Fruit fly (Drosophila melanogaster) whole organism, embryonic: ENCODE measurements around the gene spn-F.

Experiments
- Asciz ChIP-seq: fragments of 200-800 bp; sonication (Bioruptor generic); optimal IDR thresholded peaks from 2 replicates; lab custom pipeline; 2017; ENCODE audit warnings: missing biosample characterization, mild to moderate bottlenecking, missing genetic modification characterization, missing genetic modification reagents
- CG11504 ChIP-seq: fragments of 200-800 bp; sonication (Bioruptor generic); optimal IDR thresholded peaks from 3 replicates; lab custom pipeline; 2019; ENCODE audit warnings: missing biosample characterization, mild to moderate bottlenecking, missing genetic modification characterization, moderate library complexity
- CG11695 ChIP-seq: fragments of 200-800 bp; sonication (Bioruptor generic); IDR thresholded peaks from 3 replicates; pipeline ENCODE4 v1.3.6; 2022; ENCODE audit warnings: missing biosample characterization, missing genetic modification characterization
- CG11696 ChIP-seq: fragments of 200-800 bp; sonication (Bioruptor generic); IDR thresholded peaks from 2 replicates; pipeline ENCODE4 v1.3.6; 2022; ENCODE audit warnings: missing biosample characterization, missing genetic modification characterization
- CG12104 ChIP-seq: fragments of 200-800 bp; sonication (Bioruptor generic); optimal IDR thresholded peaks from 3 replicates; lab custom pipeline; 2016; ENCODE audit warnings: missing biosample characterization, missing genetic modification characterization
- CG1233 ChIP-seq: fragments of 200-800 bp; sonication (Bioruptor generic); optimal IDR thresholded peaks from 4 replicates; lab custom pipeline; 2018; ENCODE audit warnings: missing biosample characterization, mild to moderate bottlenecking, missing genetic modification characterization
- CG12744 ChIP-seq: fragments of 200-800 bp; sonication (Bioruptor generic); optimal IDR thresholded peaks from 2 replicates; lab custom pipeline; 2016; ENCODE audit warnings: missing biosample characterization, missing genetic modification characterization
- CG12942 ChIP-seq: fragments of 200-800 bp; sonication (Bioruptor generic); optimal IDR thresholded peaks from 3 replicates; lab custom pipeline; 2016; ENCODE audit warnings: missing biosample characterization, missing genetic modification characterization
- CG14667 ChIP-seq: fragments of 200-800 bp; sonication (Bioruptor generic); IDR thresholded peaks from 2 replicates; pipeline ENCODE4 v1.3.6; 2022; ENCODE audit warnings: missing biosample characterization, missing genetic modification characterization
- CG15479 ChIP-seq: fragments of 200-800 bp; sonication (Bioruptor generic); optimal IDR thresholded peaks from 3 replicates; lab custom pipeline; 2019; ENCODE audit warnings: missing biosample characterization, mild to moderate bottlenecking, missing genetic modification characterization, moderate library complexity
- CG17361 ChIP-seq: fragments of 200-800 bp; sonication (Bioruptor generic); IDR thresholded peaks from 3 replicates; pipeline ENCODE4 v1.3.6; 2022; ENCODE audit warnings: missing biosample characterization, missing genetic modification characterization
- CG17912 ChIP-seq: fragments of 200-800 bp; sonication (Bioruptor generic); optimal IDR thresholded peaks from 2 replicates; lab custom pipeline; 2018; ENCODE audit warnings: missing biosample characterization, mild to moderate bottlenecking, missing genetic modification characterization
- CG30431 ChIP-seq: fragments of 200-800 bp; sonication (Bioruptor generic); optimal IDR thresholded peaks from 2 replicates; lab custom pipeline; 2017; ENCODE audit warnings: missing biosample characterization, missing genetic modification characterization
- CG3065 ChIP-seq: fragments of 200-800 bp; sonication (Bioruptor generic); optimal IDR thresholded peaks from 2 replicates; lab custom pipeline; 2016; ENCODE audit warnings: missing biosample characterization, missing genetic modification characterization
- CG33557 ChIP-seq: fragments of 200-800 bp; sonication (Bioruptor generic); optimal IDR thresholded peaks from 2 replicates; lab custom pipeline; 2019; ENCODE audit warnings: missing biosample characterization, mild to moderate bottlenecking, missing genetic modification characterization, moderate library complexity
- CG3726 ChIP-seq: fragments of 200-800 bp; sonication (Bioruptor generic); IDR thresholded peaks from 3 replicates; pipeline ENCODE4, ENCODE4 v1.3.6; 2022; ENCODE audit warnings: missing biosample characterization, missing genetic modification characterization
- CG3838 ChIP-seq: fragments of 200-800 bp; sonication (Bioruptor generic); optimal IDR thresholded peaks from 3 replicates; lab custom pipeline; 2016; ENCODE audit warnings: missing biosample characterization, missing genetic modification characterization
- CG4282 ChIP-seq: fragments of 200-800 bp; sonication (Bioruptor generic); optimal IDR thresholded peaks from 2 replicates; lab custom pipeline; 2016; ENCODE audit warnings: missing biosample characterization, missing genetic modification characterization
- CG6765 ChIP-seq: fragments of 200-800 bp; sonication (Bioruptor generic); optimal IDR thresholded peaks from 3 replicates; lab custom pipeline; 2017; ENCODE audit warnings: missing biosample characterization, mild to moderate bottlenecking, missing genetic modification characterization
- CG7271 ChIP-seq: fragments of 200-800 bp; sonication (Bioruptor generic); optimal IDR thresholded peaks from 2 replicates; lab custom pipeline; 2018; ENCODE audit warnings: missing biosample characterization, mild to moderate bottlenecking, missing genetic modification characterization, moderate library complexity
- CG8281 ChIP-seq: fragments of 200-800 bp; sonication (Bioruptor generic); optimal IDR thresholded peaks from 2 replicates; lab custom pipeline; 2018; ENCODE audit warnings: missing biosample characterization, mild to moderate bottlenecking, missing genetic modification characterization, moderate library complexity
- Camta ChIP-seq: fragments of 200-800 bp; sonication (Bioruptor generic); optimal IDR thresholded peaks from 2 replicates; lab custom pipeline; 2016; ENCODE audit warnings: missing biosample characterization, missing genetic modification characterization
- Chrac-16 ChIP-seq: fragments of 200-800 bp; sonication (Bioruptor generic); optimal IDR thresholded peaks from 3 replicates; lab custom pipeline; 2016; ENCODE audit warnings: missing biosample characterization, missing genetic modification characterization
- Dp ChIP-seq: fragments of 200-800 bp; sonication (Bioruptor generic); optimal IDR thresholded peaks from 2 replicates; lab custom pipeline; 2018; ENCODE audit warnings: missing biosample characterization, mild to moderate bottlenecking, missing genetic modification characterization, moderate library complexity
- Drgx ChIP-seq: fragments of 200-800 bp; sonication (Bioruptor generic); IDR thresholded peaks from 2 replicates; pipeline ENCODE4 v1.3.6; 2022; ENCODE audit warnings: missing biosample characterization, missing genetic modification characterization
- Eip74EF ChIP-seq, 2 experiments: fragments of 200-800 bp in 1 of 2; fragments of >200 bp in 1 of 2; sonication (Bioruptor generic) in 1 of 2; optimal IDR thresholded peaks; 2 replicates each; lab custom pipeline; 2017 to 2019; ENCODE audit warnings: missing biosample characterization in 2 of 2, missing genetic modification characterization in 2 of 2, mild to moderate bottlenecking in 1 of 2, moderate library complexity in 1 of 2
- HLH4C ChIP-seq: fragments of 200-800 bp; sonication (Bioruptor generic); IDR thresholded peaks from 3 replicates; pipeline ENCODE4 v1.3.6; 2022; ENCODE audit warnings: missing biosample characterization, missing genetic modification characterization; ENCODE audit not compliant: partially characterized antibody
- Hmx ChIP-seq: fragments of 200-800 bp; sonication (Bioruptor generic); optimal IDR thresholded peaks from 2 replicates; lab custom pipeline; 2016; ENCODE audit warnings: missing biosample characterization, missing genetic modification characterization
- Hr3 ChIP-seq: fragments of 200-800 bp; sonication (Bioruptor generic); optimal IDR thresholded peaks from 3 replicates; lab custom pipeline; 2016; ENCODE audit warnings: missing biosample characterization, missing genetic modification characterization
- Hr51 ChIP-seq, 2 experiments: fragments of 200-800 bp; sonication (Bioruptor generic); optimal IDR thresholded peaks; 2 replicates in 1 of 2; 3 replicates in 1 of 2; lab custom pipeline; 2016 to 2018; ENCODE audit warnings: missing biosample characterization in 2 of 2, missing genetic modification characterization in 2 of 2, mild to moderate bottlenecking in 1 of 2, moderate library complexity in 1 of 2
- Kr ChIP-seq: fragments of 200-800 bp; sonication (Bioruptor generic); optimal IDR thresholded peaks from 2 replicates; lab custom pipeline; 2017; ENCODE audit warnings: missing biosample characterization, mild to moderate bottlenecking, missing genetic modification characterization
- Lim3 ChIP-seq: fragments of 200-800 bp; sonication (Bioruptor generic); IDR thresholded peaks from 2 replicates; pipeline ENCODE4 v1.3.6; 2022; ENCODE audit warnings: missing biosample characterization, missing genetic modification characterization
- Lpt ChIP-seq: fragments of >200 bp; optimal IDR thresholded peaks from 2 replicates; lab custom pipeline; 2018; ENCODE audit warnings: missing biosample characterization, missing genetic modification characterization
- Scr ChIP-seq: fragments of 200-800 bp; sonication (Bioruptor generic); IDR thresholded peaks from 2 replicates; pipeline ENCODE4 v1.3.6; 2022; ENCODE audit warnings: missing biosample characterization, missing genetic modification characterization; ENCODE audit not compliant: partially characterized antibody
- Sox102F ChIP-seq: fragments of 200-800 bp; sonication (Bioruptor generic); optimal IDR thresholded peaks from 2 replicates; lab custom pipeline; 2018; ENCODE audit warnings: missing biosample characterization, mild to moderate bottlenecking, missing genetic modification characterization, moderate library complexity
- Sry-δ ChIP-seq: fragments of 200-800 bp; sonication (Bioruptor generic); optimal IDR thresholded peaks from 2 replicates; lab custom pipeline; 2016; ENCODE audit warnings: missing biosample characterization, missing genetic modification characterization
- Ssrp ChIP-seq: fragments of 200-800 bp; sonication (Bioruptor generic); optimal IDR thresholded peaks from 2 replicates; lab custom pipeline; 2018; ENCODE audit warnings: missing biosample characterization, mild to moderate bottlenecking, missing genetic modification characterization, moderate library complexity
- Xrp1 ChIP-seq: fragments of 200-800 bp; sonication (Bioruptor generic); IDR thresholded peaks from 2 replicates; pipeline ENCODE4 v1.3.6; 2022; ENCODE audit warnings: missing biosample characterization, missing genetic modification characterization
- dan ChIP-seq: fragments of 200-800 bp; sonication (Bioruptor generic); IDR thresholded peaks from 2 replicates; pipeline ENCODE4 v1.3.6; 2022; ENCODE audit warnings: missing biosample characterization, missing genetic modification characterization
- dm ChIP-seq: fragments of 200-800 bp; sonication (Bioruptor generic); optimal IDR thresholded peaks from 3 replicates; lab custom pipeline; 2016; ENCODE audit warnings: missing biosample characterization, missing genetic modification characterization
- dmrt99B ChIP-seq: fragments of 200-800 bp; sonication (Bioruptor generic); optimal IDR thresholded peaks from 2 replicates; lab custom pipeline; 2018; ENCODE audit warnings: missing biosample characterization, mild to moderate bottlenecking, missing genetic modification characterization, moderate library complexity
- dysf ChIP-seq: fragments of 200-800 bp; sonication (Bioruptor generic); IDR thresholded peaks from 3 replicates; pipeline ENCODE4 v1.3.6; 2022; ENCODE audit warnings: missing biosample characterization, missing genetic modification characterization
- eve ChIP-seq, 2 experiments: fragments of >200 bp; optimal IDR thresholded peaks; 2 replicates each; lab custom pipeline; 2017; ENCODE audit warnings: missing biosample characterization in 2 of 2, missing genetic modification characterization in 2 of 2
- fru ChIP-seq: fragments of >200 bp; optimal IDR thresholded peaks from 2 replicates; lab custom pipeline; 2017
- hb ChIP-seq: fragments of 200-800 bp; sonication (Bioruptor generic); IDR thresholded peaks from 3 replicates; pipeline ENCODE4 v1.3.6; 2022; ENCODE audit warnings: missing biosample characterization, missing genetic modification characterization; ENCODE audit not compliant: partially characterized antibody
- kay ChIP-seq: fragments of 200-800 bp; sonication (Bioruptor generic); optimal IDR thresholded peaks from 2 replicates; lab custom pipeline; 2016; ENCODE audit warnings: missing biosample characterization, missing genetic modification characterization
- lab ChIP-seq: fragments of 200-800 bp; sonication (Bioruptor generic); optimal IDR thresholded peaks from 3 replicates; lab custom pipeline; 2017; ENCODE audit warnings: missing biosample characterization, missing genetic modification characterization, mild to moderate bottlenecking, moderate library complexity, missing genetic modification reagents
- oc ChIP-seq: fragments of 200-800 bp; sonication (Bioruptor generic); optimal IDR thresholded peaks from 2 replicates; lab custom pipeline; 2018; ENCODE audit warnings: missing biosample characterization, mild to moderate bottlenecking, missing genetic modification characterization, moderate library complexity
- otp ChIP-seq: fragments of 200-800 bp; sonication (Bioruptor generic); IDR thresholded peaks from 3 replicates; pipeline ENCODE4, ENCODE4 v1.3.6; 2022; ENCODE audit warnings: missing biosample characterization, missing genetic modification characterization
- stwl ChIP-seq: fragments of 200-800 bp; sonication (Bioruptor generic); optimal IDR thresholded peaks from 3 replicates; lab custom pipeline; 2018; ENCODE audit warnings: missing biosample characterization, mild to moderate bottlenecking, missing genetic modification characterization, moderate library complexity
- vfl ChIP-seq: fragments of 200-800 bp; sonication (Bioruptor generic); optimal IDR thresholded peaks from 2 replicates; lab custom pipeline; 2016; ENCODE audit warnings: missing biosample characterization, missing genetic modification characterization
- zen ChIP-seq: fragments of 200-800 bp; sonication (Bioruptor generic); optimal IDR thresholded peaks from 3 replicates; lab custom pipeline; 2018; ENCODE audit warnings: missing biosample characterization, mild to moderate bottlenecking, missing genetic modification characterization, moderate library complexity

Gene spn-F

dm6 chr3R:31241109-31241508, 13.8 kb upstream of the spn-F start (continued):
- no peak for TF ChIP-seq Ssrp (tag; lab: Kevin White, UChicago)
- TF ChIP-seq Scr: no peak
- TF ChIP-seq CG14667: no peak
- no peak for TF ChIP-seq CG1233 (GFP tag; lab: Kevin White, UChicago)
- no peak for TF ChIP-seq CG33557 (GFP tag; lab: Kevin White, UChicago)
- TF ChIP-seq CG3838 (GFP tag; lab: Kevin White, UChicago): no peak
- peak; percentile 61 for TF ChIP-seq oc (tag; lab: Kevin White, UChicago)
- no peak for TF ChIP-seq CG15479 (GFP tag; lab: Kevin White, UChicago)
- TF ChIP-seq Lim3: no peak
- TF ChIP-seq otp (GFP tag; lab: Robert Waterston, UW): 0 out of 3 replicates have a peak, but pooled peaks have one; percentile 25
- no peak for TF ChIP-seq HLH4C (GFP tag; lab: Robert Waterston, UW)
- TF ChIP-seq dysf (GFP tag; lab: Robert Waterston, UW): no peak
- TF ChIP-seq CG4282: no peak
- no peak for TF ChIP-seq Hmx (GFP tag; lab: Kevin White, UChicago)
- TF ChIP-seq CG12744 (GFP tag; lab: Kevin White, UChicago): no peak
- TF ChIP-seq CG11504 (tag; lab: Kevin White, UChicago): no peak
- no peak for TF ChIP-seq fru
- no peak for TF ChIP-seq CG12104 (GFP tag; lab: Kevin White, UChicago)
- TF ChIP-seq CG17912 (GFP tag; lab: Kevin White, UChicago): no peak
- TF ChIP-seq CG17361 (GFP tag; lab: Robert Waterston, UW): no peak
- no peak for TF ChIP-seq CG11695 (GFP tag; lab: Robert Waterston, UW)
- no peak for TF ChIP-seq zen (tag; lab: Kevin White, UChicago)
- TF ChIP-seq Dp: no peak
- TF ChIP-seq Kr (GFP tag; lab: Kevin White, UChicago): no peak
- no peak for TF ChIP-seq hb
- TF ChIP-seq Eip74EF (GFP tag; optimal IDR thresholded peaks at IDR 0.05; lab: Kevin White, UChicago): no peak
- peak; percentile 26 for TF ChIP-seq Asciz (GFP tag; lab: Kevin White, UChicago)
- TF ChIP-seq stwl: no peak
- no peak for TF ChIP-seq CG12942 (GFP tag; lab: Kevin White, UChicago)
- no peak for TF ChIP-seq lab (GFP tag; lab: Kevin White, UChicago)
- TF ChIP-seq CG8281: peak; percentile 59
- TF ChIP-seq Sox102F (GFP tag; lab: Kevin White, UChicago): peak; percentile 16
- TF ChIP-seq Sry-δ (GFP tag; lab: Kevin White, UChicago): no peak
- TF ChIP-seq Chrac-16 (GFP tag; lab: Kevin White, UChicago): no peak
- TF ChIP-seq CG7271 (tag; lab: Kevin White, UChicago): no peak
- no peak for TF ChIP-seq CG11696
- no peak for TF ChIP-seq CG3065
- no peak for TF ChIP-seq Lpt (GFP tag; lab: Kevin White, UChicago)
- no peak for TF ChIP-seq Camta (GFP tag; lab: Kevin White, UChicago)

DNA sequence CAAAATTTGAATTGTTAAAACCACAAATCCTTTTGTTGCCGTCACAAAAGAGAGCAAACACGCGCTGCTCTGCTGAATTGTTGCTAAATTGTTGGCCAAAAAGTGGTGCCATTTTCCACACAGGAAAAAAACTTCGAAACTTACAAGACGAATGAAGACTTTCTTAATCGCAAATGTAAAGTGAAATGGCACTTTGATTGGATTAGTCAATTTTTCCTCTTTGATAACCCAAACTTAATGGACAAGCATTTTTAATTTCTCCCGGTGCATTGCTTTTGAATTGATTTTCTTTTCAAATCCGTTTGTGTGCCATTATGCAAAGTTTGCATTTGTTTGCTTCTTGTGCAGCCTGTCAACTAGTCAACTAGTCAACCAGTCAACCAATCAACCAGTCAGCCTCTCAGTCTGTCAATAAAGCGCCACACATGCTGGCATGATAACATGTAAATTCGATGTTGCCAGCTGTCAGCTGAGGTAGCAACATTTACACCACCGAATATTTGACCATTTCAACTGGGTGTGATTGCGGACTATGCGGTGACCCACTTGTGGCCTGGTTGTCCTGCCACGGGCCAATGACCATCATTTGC, 11.8 kb upstream of the spn-F start:
- TF ChIP-seq CG3726 (no peak), kay (GFP tag; lab: Kevin White, UChicago) (no peak), Xrp1 (GFP tag; lab: Robert Waterston, UW) (0 out of 2 replicates have a peak, but pooled peaks have one; percentile 18), dm (GFP tag; lab: Kevin White, UChicago) (no peak), Hr51 (GFP tag; optimal IDR thresholded peaks at IDR 0.05; lab: Kevin White, UChicago) (peak in 1 of 2 experiments; percentile 17), Drgx (GFP tag; lab: Robert Waterston, UW) (peak; percentile 68), CG6765 (GFP tag; lab: Kevin White, UChicago) (no peak), vfl (GFP tag; lab: Kevin White, UChicago) (no peak), CG30431 (GFP tag; lab: Kevin White, UChicago) (no peak), dan (GFP tag; lab: Robert Waterston, UW) (no peak), CG11504 (tag; lab: Kevin White, UChicago) (peak; percentile 8), Hr3 (no peak), dmrt99B (tag; lab: Kevin White, UChicago) (peak; percentile 12), CG8281 (peak; percentile 99), Sox102F (GFP tag; lab: Kevin White, UChicago) (peak; percentile 8), eve (GFP tag; optimal IDR thresholded peaks at IDR 0.05; lab: Kevin White, UChicago) (peak in 1 of 2 experiments; percentile 72)
